Fruit fly (Drosophila melanogaster) whole organism, embryonic: ENCODE measurements around the gene CG13671.

Experiments used
- Ada2b ChIP-seq: fragments of 200-800 bp; sonication (Bioruptor generic); IDR thresholded peaks from 2 replicates; pipeline ENCODE4 v1.3.6; 2022; ENCODE audit warnings: missing biosample characterization, missing genetic modification characterization
- Awh ChIP-seq: fragments of 200-800 bp; sonication (Bioruptor generic); IDR thresholded peaks from 2 replicates; pipeline ENCODE4, ENCODE4 v1.3.6; 2022; ENCODE audit warnings: missing biosample characterization, missing genetic modification characterization
- B-H2 ChIP-seq: fragments of 200-800 bp; sonication (Bioruptor generic); optimal IDR thresholded peaks from 2 replicates; lab custom pipeline; 2018; ENCODE audit warnings: missing biosample characterization, mild to moderate bottlenecking, missing genetic modification characterization
- CG10267 ChIP-seq: fragments of 200-800 bp; sonication (Bioruptor generic); optimal IDR thresholded peaks from 2 replicates; lab custom pipeline; 2018; ENCODE audit warnings: missing biosample characterization, mild to moderate bottlenecking, missing genetic modification characterization, moderate library complexity
- CG10366 ChIP-seq: fragments of 200-800 bp; sonication (Bioruptor generic); IDR thresholded peaks from 2 replicates; pipeline ENCODE4 v1.3.6; 2022; ENCODE audit warnings: missing biosample characterization, missing genetic modification characterization
- CG11247 ChIP-seq: fragments of 200-800 bp; sonication (Bioruptor generic); IDR thresholded peaks from 2 replicates; pipeline ENCODE4 v1.3.6; 2022; ENCODE audit warnings: missing biosample characterization, missing genetic modification characterization
- CG11504 ChIP-seq: fragments of 200-800 bp; sonication (Bioruptor generic); optimal IDR thresholded peaks from 3 replicates; lab custom pipeline; 2019; ENCODE audit warnings: missing biosample characterization, mild to moderate bottlenecking, missing genetic modification characterization, moderate library complexity
- CG15696 ChIP-seq: fragments of 200-800 bp; sonication (Bioruptor generic); optimal IDR thresholded peaks from 2 replicates; lab custom pipeline; 2019; ENCODE audit warnings: missing biosample characterization, mild to moderate bottlenecking, missing genetic modification characterization, moderate library complexity
- CG17186 ChIP-seq: fragments of 200-800 bp; sonication (Bioruptor generic); optimal IDR thresholded peaks from 3 replicates; lab custom pipeline; 2017; ENCODE audit warnings: missing biosample characterization, missing genetic modification reagents, missing genetic modification characterization
- CG17361 ChIP-seq: fragments of 200-800 bp; sonication (Bioruptor generic); IDR thresholded peaks from 3 replicates; pipeline ENCODE4 v1.3.6; 2022; ENCODE audit warnings: missing biosample characterization, missing genetic modification characterization
- CG17568 ChIP-seq: fragments of 200-800 bp; sonication (Bioruptor generic); optimal IDR thresholded peaks from 2 replicates; lab custom pipeline; 2018; ENCODE audit warnings: missing biosample characterization, mild to moderate bottlenecking, missing genetic modification characterization, moderate library complexity
- CG18476 ChIP-seq: fragments of 200-800 bp; sonication (Bioruptor generic); optimal IDR thresholded peaks from 2 replicates; lab custom pipeline; 2016; ENCODE audit warnings: missing biosample characterization, mild to moderate bottlenecking, missing genetic modification characterization
- CG18599 ChIP-seq: fragments of 200-800 bp; sonication (Bioruptor generic); optimal IDR thresholded peaks from 3 replicates; lab custom pipeline; 2017; ENCODE audit warnings: missing biosample characterization, missing genetic modification characterization, mild to moderate bottlenecking, moderate library complexity, missing genetic modification reagents
- CG2129 ChIP-seq: fragments of 200-800 bp; sonication (Bioruptor generic); IDR thresholded peaks from 2 replicates; pipeline ENCODE4 v1.3.6; 2022; ENCODE audit warnings: missing biosample characterization, missing genetic modification characterization; ENCODE audit not compliant: partially characterized antibody
- CG30403 ChIP-seq: fragments of 200-800 bp; sonication (Bioruptor generic); optimal IDR thresholded peaks from 3 replicates; lab custom pipeline; 2016; ENCODE audit warnings: missing biosample characterization, missing genetic modification characterization
- CG3065 ChIP-seq: fragments of 200-800 bp; sonication (Bioruptor generic); optimal IDR thresholded peaks from 2 replicates; lab custom pipeline; 2016; ENCODE audit warnings: missing biosample characterization, missing genetic modification characterization
- CG32767 ChIP-seq: fragments of 200-800 bp; sonication (Bioruptor generic); IDR thresholded peaks from 2 replicates; pipeline ENCODE4 v1.3.6; 2022; ENCODE audit warnings: missing biosample characterization, missing genetic modification characterization
- CG4404 ChIP-seq: fragments of 200-800 bp; sonication (Bioruptor generic); IDR thresholded peaks from 2 replicates; pipeline ENCODE4 v1.3.6; 2022; ENCODE audit warnings: missing biosample characterization, missing genetic modification characterization
- CG5245 ChIP-seq: fragments of 200-800 bp; sonication (Bioruptor generic); optimal IDR thresholded peaks from 3 replicates; lab custom pipeline; 2016; ENCODE audit warnings: missing biosample characterization, missing genetic modification characterization
- CG6254 ChIP-seq: fragments of 200-800 bp; sonication (Bioruptor generic); optimal IDR thresholded peaks from 3 replicates; lab custom pipeline; 2017; ENCODE audit warnings: mild to moderate bottlenecking, missing biosample characterization, missing genetic modification reagents, missing genetic modification characterization
- CG7372 ChIP-seq: fragments of 200-800 bp; sonication (Bioruptor generic); IDR thresholded peaks from 2 replicates; pipeline ENCODE4 v1.3.6; 2022; ENCODE audit warnings: missing biosample characterization, missing genetic modification characterization
- CG9876 ChIP-seq: fragments of 200-800 bp; sonication (Bioruptor generic); optimal IDR thresholded peaks from 2 replicates; lab custom pipeline; 2016; ENCODE audit warnings: missing biosample characterization, missing genetic modification characterization
- Dek ChIP-seq: fragments of 200-800 bp; sonication (Bioruptor generic); optimal IDR thresholded peaks from 3 replicates; lab custom pipeline; 2019; ENCODE audit warnings: missing biosample characterization, mild to moderate bottlenecking, missing genetic modification characterization, moderate library complexity
- Dfd ChIP-seq, 2 experiments: fragments of >200 bp; optimal IDR thresholded peaks; 2 replicates each; lab custom pipeline; 2017; ENCODE audit warnings: missing biosample characterization in 2 of 2, missing genetic modification characterization in 2 of 2
- Dref ChIP-seq: fragments of 200-800 bp; sonication (Bioruptor generic); IDR thresholded peaks from 2 replicates; pipeline ENCODE4 v1.3.6; 2022; ENCODE audit warnings: missing biosample characterization, missing genetic modification characterization
- MESR4 ChIP-seq: fragments of 200-800 bp; sonication (Bioruptor generic); optimal IDR thresholded peaks from 2 replicates; lab custom pipeline; 2018; ENCODE audit warnings: missing biosample characterization, mild to moderate bottlenecking, missing genetic modification characterization, moderate library complexity
- Mrtf ChIP-seq: fragments of 200-800 bp; sonication (Bioruptor generic); IDR thresholded peaks from 3 replicates; pipeline ENCODE4 v1.3.6; 2022; ENCODE audit warnings: missing biosample characterization, missing genetic modification characterization
- Ravus ChIP-seq: fragments of 200-800 bp; sonication (Bioruptor generic); IDR thresholded peaks from 2 replicates; pipeline ENCODE4 v1.3.6; 2022; ENCODE audit warnings: missing biosample characterization, missing genetic modification characterization
- Spps ChIP-seq: fragments of 200-800 bp; sonication (Bioruptor generic); optimal IDR thresholded peaks from 2 replicates; lab custom pipeline; 2018; ENCODE audit warnings: missing biosample characterization, mild to moderate bottlenecking, missing genetic modification characterization
- Sry-δ ChIP-seq: fragments of 200-800 bp; sonication (Bioruptor generic); optimal IDR thresholded peaks from 2 replicates; lab custom pipeline; 2016; ENCODE audit warnings: missing biosample characterization, missing genetic modification characterization
- Stat92E ChIP-seq, 3 experiments: fragments of >200 bp in 2 of 3; fragments of 200-800 bp in 1 of 3; sonication (Bioruptor generic) in 1 of 3; optimal IDR thresholded peaks; 2 replicates each; lab custom pipeline; 2017 to 2019; ENCODE audit warnings: missing biosample characterization in 3 of 3, missing genetic modification characterization in 3 of 3, mild to moderate bottlenecking in 1 of 3, moderate library complexity in 1 of 3
- Xbp1 ChIP-seq: fragments of 200-800 bp; sonication (Bioruptor generic); optimal IDR thresholded peaks from 3 replicates; lab custom pipeline; 2016; ENCODE audit warnings: missing biosample characterization, mild to moderate bottlenecking, missing genetic modification characterization
- ems ChIP-seq: fragments of 200-800 bp; sonication (Bioruptor generic); optimal IDR thresholded peaks from 3 replicates; lab custom pipeline; 2016; ENCODE audit warnings: missing biosample characterization, missing genetic modification characterization
- fd102C ChIP-seq: fragments of 200-800 bp; sonication (Bioruptor generic); optimal IDR thresholded peaks from 2 replicates; lab custom pipeline; 2018; ENCODE audit warnings: missing biosample characterization, mild to moderate bottlenecking, missing genetic modification characterization, moderate library complexity
- gcm2 ChIP-seq: fragments of 200-800 bp; sonication (Bioruptor generic); optimal IDR thresholded peaks from 2 replicates; lab custom pipeline; 2016; ENCODE audit warnings: missing biosample characterization, missing genetic modification characterization
- hbn ChIP-seq: fragments of 200-800 bp; sonication (Bioruptor generic); IDR thresholded peaks from 2 replicates; pipeline ENCODE4 v1.3.6; 2022; ENCODE audit warnings: missing biosample characterization, missing genetic modification characterization; ENCODE audit not compliant: partially characterized antibody
- lola ChIP-seq, 3 experiments: fragments of >200 bp in 2 of 3; fragments of 200-800 bp in 1 of 3; sonication (Bioruptor generic) in 1 of 3; optimal IDR thresholded peaks; 2 replicates each; lab custom pipeline; 2017 to 2019; ENCODE audit warnings: missing biosample characterization in 3 of 3, missing genetic modification characterization in 3 of 3, mild to moderate bottlenecking in 1 of 3, moderate library complexity in 1 of 3
- maf-S ChIP-seq: fragments of 200-800 bp; sonication (Bioruptor generic); optimal IDR thresholded peaks from 2 replicates; lab custom pipeline; 2016; ENCODE audit warnings: missing biosample characterization, missing genetic modification characterization
- mld ChIP-seq: fragments of 200-800 bp; sonication (Bioruptor generic); IDR thresholded peaks from 3 replicates; pipeline ENCODE4 v1.3.6; 2022; ENCODE audit warnings: missing biosample characterization, missing genetic modification characterization; ENCODE audit not compliant: partially characterized antibody
- otp ChIP-seq: fragments of 200-800 bp; sonication (Bioruptor generic); IDR thresholded peaks from 3 replicates; pipeline ENCODE4, ENCODE4 v1.3.6; 2022; ENCODE audit warnings: missing biosample characterization, missing genetic modification characterization
- pb ChIP-seq: fragments of 200-800 bp; sonication (Bioruptor generic); optimal IDR thresholded peaks from 3 replicates; lab custom pipeline; 2016; ENCODE audit warnings: missing biosample characterization, missing genetic modification characterization
- pfk ChIP-seq: fragments of 200-800 bp; sonication (Bioruptor generic); optimal IDR thresholded peaks from 2 replicates; lab custom pipeline; 2018; ENCODE audit warnings: missing biosample characterization, mild to moderate bottlenecking, missing genetic modification characterization, moderate library complexity
- pho ChIP-seq: fragments of 200-800 bp; sonication (Bioruptor generic); optimal IDR thresholded peaks from 2 replicates; lab custom pipeline; 2016; ENCODE audit warnings: missing biosample characterization, missing genetic modification characterization
- pita ChIP-seq: fragments of 200-800 bp; sonication (Bioruptor generic); optimal IDR thresholded peaks from 2 replicates; lab custom pipeline; 2017; ENCODE audit warnings: missing biosample characterization, mild to moderate bottlenecking, missing genetic modification characterization
- pros ChIP-seq: fragments of 200-800 bp; sonication (Bioruptor generic); optimal IDR thresholded peaks from 3 replicates; lab custom pipeline; 2019; ENCODE audit warnings: missing biosample characterization, mild to moderate bottlenecking, missing genetic modification characterization, moderate library complexity
- sima ChIP-seq: fragments of 200-800 bp; sonication (Bioruptor generic); optimal IDR thresholded peaks from 2 replicates; lab custom pipeline; 2016; ENCODE audit warnings: missing biosample characterization, missing genetic modification characterization
- tup ChIP-seq: fragments of 200-800 bp; sonication (Bioruptor generic); optimal IDR thresholded peaks from 2 replicates; lab custom pipeline; 2016; ENCODE audit warnings: missing biosample characterization, mild to moderate bottlenecking, missing genetic modification characterization, moderate library complexity

CG13671 gene

DNA sequence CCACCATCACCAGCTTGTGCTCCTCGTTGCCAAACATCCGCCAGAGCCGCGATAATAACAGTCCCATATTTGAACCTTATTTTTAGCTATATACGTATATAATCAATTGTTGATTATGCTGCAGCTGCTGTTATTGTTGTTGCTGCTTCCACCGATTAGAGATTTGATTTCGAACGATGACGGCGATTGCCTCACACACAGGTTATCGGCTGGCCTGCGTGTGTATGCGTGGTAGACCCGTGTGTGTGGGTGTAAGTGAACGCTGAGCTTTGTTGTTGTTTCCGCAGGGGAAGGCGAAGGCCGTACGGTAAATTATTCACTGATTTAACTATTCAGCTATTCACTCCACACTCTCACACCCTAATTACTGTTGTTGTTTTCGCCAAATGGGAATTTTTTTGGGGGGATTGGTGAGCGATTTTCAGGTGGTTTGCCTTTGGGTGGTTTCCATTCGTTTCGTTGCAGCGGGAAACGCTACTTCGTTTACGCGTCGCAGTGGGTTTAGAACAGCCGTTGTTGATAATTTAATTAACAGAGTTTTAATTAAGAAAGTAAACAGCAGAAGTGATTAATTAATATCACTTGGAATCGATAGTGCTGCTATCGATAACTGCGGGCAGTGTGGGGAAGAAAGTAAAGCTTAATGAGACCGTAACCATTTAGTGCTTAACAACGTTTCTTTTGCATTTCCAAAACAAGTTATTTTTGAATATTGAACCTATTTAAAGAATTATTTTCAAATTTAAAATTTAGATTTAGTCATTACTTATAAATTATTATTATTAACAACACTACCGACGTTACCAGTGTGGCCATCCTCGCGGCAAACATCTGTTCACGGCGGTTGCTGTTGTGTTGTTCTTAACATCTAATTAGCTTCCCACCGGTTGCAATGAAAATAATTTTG is at the start of gene CG13671, which contains the start of gene Arl5 (continued):
- peak; percentile 68 for TF ChIP-seq pho
- peak; percentile 27 for TF ChIP-seq pb (GFP tag; lab: Kevin White, UChicago)
- no peak for TF ChIP-seq CG6254 (GFP tag; lab: Kevin White, UChicago)
- peak; percentile 47 for TF ChIP-seq gcm2 (GFP tag; lab: Kevin White, UChicago)
- no peak for TF ChIP-seq CG11504 (tag; lab: Kevin White, UChicago)
- TF ChIP-seq lola (GFP tag; optimal IDR thresholded peaks at IDR 0.05; lab: Kevin White, UChicago) = peak in 2 of 3 experiments; percentile 16 to 60
- peak; percentile 4 for TF ChIP-seq Spps (tag; lab: Kevin White, UChicago)
- TF ChIP-seq CG11247 (GFP tag; lab: Robert Waterston, UW) = peak; percentile 88
- TF ChIP-seq Mrtf (GFP tag; lab: Robert Waterston, UW) = peak; percentile 75
- TF ChIP-seq Ada2b (GFP tag; lab: Robert Waterston, UW) = peak; percentile 75
- TF ChIP-seq CG10366 = peak; percentile 79
- TF ChIP-seq pfk (GFP tag; lab: Kevin White, UChicago) = no peak
- TF ChIP-seq otp (GFP tag; lab: Robert Waterston, UW) = peak; percentile 87
- TF ChIP-seq Stat92E (GFP tag; optimal IDR thresholded peaks at IDR 0.05; lab: Kevin White, UChicago) = peak in 1 of 3 experiments; percentile 10
- TF ChIP-seq CG7372 (GFP tag; lab: Robert Waterston, UW) = peak; percentile 33; the same call in 1 of the 2 replicates
- TF ChIP-seq CG5245 (GFP tag; lab: Kevin White, UChicago) = peak; percentile 76
- peak; percentile 55 for TF ChIP-seq maf-S
- TF ChIP-seq CG3065 (GFP tag; lab: Kevin White, UChicago) = peak; percentile 75
- peak; percentile 66 for TF ChIP-seq Dek (tag; lab: Kevin White, UChicago)
- TF ChIP-seq CG15696 (tag; lab: Kevin White, UChicago) = peak; percentile 43
- peak; percentile 52 for TF ChIP-seq CG2129
- TF ChIP-seq CG9876 (GFP tag; lab: Kevin White, UChicago) = peak; percentile 1
- TF ChIP-seq CG30403 (GFP tag; lab: Kevin White, UChicago) = peak; percentile 89
- peak; percentile 73 for TF ChIP-seq hbn (GFP tag; lab: Robert Waterston, UW)
- TF ChIP-seq CG17361 (GFP tag; lab: Robert Waterston, UW) = peak; percentile 85; the same call in 2 of the 3 replicates
- peak; percentile 89 for TF ChIP-seq Xbp1 (GFP tag; lab: Kevin White, UChicago)
- TF ChIP-seq sima (GFP tag; lab: Kevin White, UChicago) = no peak
- peak; percentile 72 for TF ChIP-seq CG18476 (GFP tag; lab: Kevin White, UChicago)
- peak; percentile 19 for TF ChIP-seq fd102C (GFP tag; lab: Kevin White, UChicago)
- peak; percentile 37 for TF ChIP-seq B-H2 (GFP tag; lab: Kevin White, UChicago)
- TF ChIP-seq ems (GFP tag; lab: Kevin White, UChicago) = peak; percentile 53
- peak; percentile 27; the same call in 1 of the 2 replicates for TF ChIP-seq Awh (GFP tag; lab: Robert Waterston, UW)
- TF ChIP-seq Dref (GFP tag; lab: Robert Waterston, UW) = peak; percentile 79
- 0 out of 3 replicates have a peak, but pooled peaks have one; percentile 56 for TF ChIP-seq mld (GFP tag; lab: Robert Waterston, UW)
- TF ChIP-seq CG17568 (GFP tag; lab: Kevin White, UChicago) = no peak
- TF ChIP-seq pita = no peak
- TF ChIP-seq tup (GFP tag; lab: Kevin White, UChicago) = peak; percentile 68
- peak; percentile 40; the same call in 1 of the 2 replicates for TF ChIP-seq CG32767
- TF ChIP-seq CG17186 (GFP tag; lab: Kevin White, UChicago) = peak; percentile 3
- TF ChIP-seq Ravus (GFP tag; lab: Robert Waterston, UW) = peak; percentile 24
- TF ChIP-seq pros = no peak
- peak; percentile 83 for TF ChIP-seq MESR4 (GFP tag; lab: Kevin White, UChicago)
- TF ChIP-seq CG18599 = peak; percentile 83
- peak; percentile 97 for TF ChIP-seq CG10267 (tag; lab: Kevin White, UChicago)
- no peak for TF ChIP-seq Dfd (GFP tag; optimal IDR thresholded peaks at IDR 0.05; lab: Kevin White, UChicago)
- peak; percentile 68 for TF ChIP-seq Sry-δ (GFP tag; lab: Kevin White, UChicago)
- TF ChIP-seq CG4404 (GFP tag; lab: Robert Waterston, UW) = peak; percentile 74
